Worm (Caenorhabditis elegans) whole organism, L3 larva: ENCODE measurements around the gene T25D3.4.

Experiments used
- ceh-16 ChIP-seq: sonication (generic microtip); optimal IDR thresholded peaks from 2 replicates; lab custom pipeline; 2017; ENCODE audit warnings: missing biosample characterization, missing genetic modification characterization
- ceh-28 ChIP-seq: fragments of 150-350 bp; optimal IDR thresholded peaks from 2 replicates; lab custom pipeline; 2014; ENCODE audit warnings: missing biosample characterization, missing genetic modification reagents, missing genetic modification characterization
- mml-1 ChIP-seq: fragments of 150-350 bp; sonication (generic microtip); optimal IDR thresholded peaks from 3 replicates; lab custom pipeline; 2014; ENCODE audit warnings: missing biosample characterization, missing genetic modification characterization
- nfya-1 ChIP-seq: sonication (generic microtip); optimal IDR thresholded peaks from 2 replicates; lab custom pipeline; 2017; ENCODE audit warnings: missing genetic modification characterization, mild to moderate bottlenecking, missing compliant biosample characterization, antibody characterized with exemption, moderate library complexity; ENCODE audit not compliant: insufficient read depth
- nhr-12 ChIP-seq: fragments of 150-350 bp; optimal IDR thresholded peaks from 2 replicates; lab custom pipeline; 2014; ENCODE audit warnings: missing biosample characterization, missing genetic modification characterization
- nhr-23 ChIP-seq: fragments of 150-350 bp; optimal IDR thresholded peaks from 2 replicates; lab custom pipeline; 2014; ENCODE audit warnings: missing biosample characterization, missing genetic modification reagents, missing genetic modification characterization
- nhr-77 ChIP-seq: fragments of 150-350 bp; optimal IDR thresholded peaks from 2 replicates; lab custom pipeline; 2014; ENCODE audit warnings: missing biosample characterization, missing genetic modification characterization
- pha-4 ChIP-seq: fragments of 150-350 bp; optimal IDR thresholded peaks from 2 replicates; lab custom pipeline; 2014; ENCODE audit warnings: missing biosample characterization, missing genetic modification reagents, missing genetic modification characterization
- skn-1 ChIP-seq: fragments of 150-350 bp; optimal IDR thresholded peaks from 2 replicates; lab custom pipeline; 2014; ENCODE audit warnings: missing biosample characterization, missing genetic modification characterization
- snpc-4 ChIP-seq: fragments of 150-350 bp; optimal IDR thresholded peaks from 2 replicates; lab custom pipeline; 2014; ENCODE audit warnings: missing biosample characterization, missing genetic modification characterization
- unc-39 ChIP-seq: sonication (generic microtip); optimal IDR thresholded peaks from 4 replicates; lab custom pipeline; 2017; ENCODE audit warnings: missing biosample characterization, missing genetic modification characterization
- ztf-11 ChIP-seq: fragments of 150-350 bp; optimal IDR thresholded peaks from 2 replicates; lab custom pipeline; 2014; ENCODE audit warnings: missing biosample characterization, missing genetic modification characterization

ce11 chrII:173679-174078, 26.6 kb downstream of the T25D3.4 start, which contains the start of gene T01D1.7:
- no peak for TF ChIP-seq unc-39 (tag; lab: Kevin White, UChicago)
- no peak for TF ChIP-seq snpc-4 (tag; lab: Kevin White, UChicago)
- TF ChIP-seq nfya-1 (tag; lab: Kevin White, UChicago) = no peak
- TF ChIP-seq skn-1 = no peak
- TF ChIP-seq ceh-28 = no peak
- TF ChIP-seq nhr-12 (tag; lab: Kevin White, UChicago) = no peak
- no peak for TF ChIP-seq ztf-11
- no peak for TF ChIP-seq mml-1 (tag; lab: Kevin White, UChicago)
- TF ChIP-seq ceh-16 = no peak
- no peak for TF ChIP-seq nhr-23 (tag; lab: Kevin White, UChicago)
- TF ChIP-seq pha-4 (tag; lab: Kevin White, UChicago) = no peak
- no peak for TF ChIP-seq nhr-77
